Worm (Caenorhabditis elegans) whole organism, young adult: ENCODE results near the gene mes-4.

Experiments
- B0261.1 ChIP-seq: sonication (generic microtip); optimal IDR thresholded peaks from 2 replicates; lab custom pipeline; 2016; ENCODE audit warnings: mild to moderate bottlenecking, missing genetic modification characterization, moderate library complexity, missing compliant biosample characterization
- F23B12.7 ChIP-seq: sonication (generic microtip); optimal IDR thresholded peaks from 2 replicates; lab custom pipeline; 2017; ENCODE audit warnings: missing genetic modification characterization, mild to moderate bottlenecking, missing compliant biosample characterization, antibody characterized with exemption, moderate library complexity; ENCODE audit not compliant: insufficient read depth
- F33H1.4 ChIP-seq: fragments of 200-800 bp; sonication (Bioruptor generic); IDR thresholded peaks from 2 replicates; pipeline ENCODE4 v1.3.6; 2022; ENCODE audit warnings: missing genetic modification reagents, missing genetic modification characterization, missing compliant biosample characterization
- F57A8.1 ChIP-seq: fragments of 200-800 bp; sonication (Bioruptor generic); optimal IDR thresholded peaks from 2 replicates; lab custom pipeline; 2018; ENCODE audit warnings: mild to moderate bottlenecking, missing genetic modification characterization, moderate library complexity, missing compliant biosample characterization
- F57C9.4 ChIP-seq: sonication (generic microtip); optimal IDR thresholded peaks from 2 replicates; lab custom pipeline; 2017; ENCODE audit warnings: mild to moderate bottlenecking, missing genetic modification characterization, missing compliant biosample characterization
- K11D2.4 ChIP-seq: fragments of 200-800 bp; sonication (Bioruptor generic); IDR thresholded peaks from 2 replicates; pipeline ENCODE4 v1.3.6; 2022; ENCODE audit warnings: missing genetic modification reagents, missing genetic modification characterization, missing compliant biosample characterization
- T07F8.4 ChIP-seq: sonication (generic microtip); optimal IDR thresholded peaks from 2 replicates; lab custom pipeline; 2016; ENCODE audit warnings: mild to moderate bottlenecking, missing genetic modification characterization, moderate library complexity, missing compliant biosample characterization
- Y53G8AR.9 ChIP-seq: fragments of 200-800 bp; sonication (Bioruptor generic); conservative IDR thresholded peaks from 2 replicates; pipeline ENCODE4 v1.3.6; 2022; ENCODE audit warnings: missing genetic modification reagents, missing genetic modification characterization, missing compliant biosample characterization
- Y67H2A.10 ChIP-seq: fragments of 200-800 bp; sonication (Bioruptor generic); conservative IDR thresholded peaks from 2 replicates; pipeline ENCODE4 v1.3.6; 2022; ENCODE audit warnings: missing genetic modification reagents, missing genetic modification characterization, missing compliant biosample characterization
- Y79H2A.3 ChIP-seq: fragments of 200-800 bp; sonication (Bioruptor generic); conservative IDR thresholded peaks from 2 replicates; pipeline ENCODE4 v1.3.6; 2022; ENCODE audit warnings: missing genetic modification reagents, missing genetic modification characterization, missing compliant biosample characterization
- ama-1 ChIP-seq, 3 experiments: fragments of 150-350 bp in 1 of 3; sonication (generic microtip) in 2 of 3; optimal IDR thresholded peaks; 2 replicates each; lab custom pipeline; 2014 to 2018; ENCODE audit warnings: missing biosample characterization in 2 of 3, missing genetic modification characterization in 2 of 3, missing genetic modification reagents in 2 of 3
- attf-3 ChIP-seq: fragments of 200-800 bp; sonication (Bioruptor generic); conservative IDR thresholded peaks from 2 replicates; pipeline ENCODE4 v1.3.6; 2022; ENCODE audit warnings: missing genetic modification reagents, missing genetic modification characterization, missing compliant biosample characterization
- bed-1 ChIP-seq: fragments of 200-800 bp; sonication (Bioruptor generic); IDR thresholded peaks from 2 replicates; pipeline ENCODE4 v1.3.6; 2022; ENCODE audit warnings: missing genetic modification reagents, missing genetic modification characterization, missing compliant biosample characterization
- ccch-3 ChIP-seq: fragments of 200-800 bp; sonication (Bioruptor generic); optimal IDR thresholded peaks from 2 replicates; lab custom pipeline; 2018; ENCODE audit warnings: mild to moderate bottlenecking, missing genetic modification characterization, missing compliant biosample characterization
- cebp-1 ChIP-seq, 2 experiments: fragments of 200-800 bp in 1 of 2; sonication (Bioruptor generic) in 1 of 2; sonication (generic microtip) in 1 of 2; IDR thresholded peaks in 1 of 2; optimal IDR thresholded peaks in 1 of 2; 2 replicates each; pipeline versions ENCODE4 v1.3.6 to Lab custom; 2017 to 2022; ENCODE audit warnings: missing compliant biosample characterization in 2 of 2, missing genetic modification characterization in 2 of 2, mild to moderate bottlenecking in 1 of 2, missing genetic modification reagents in 1 of 2, moderate library complexity in 1 of 2
- ceh-100 ChIP-seq: fragments of 200-800 bp; sonication (Bioruptor generic); IDR thresholded peaks from 2 replicates; pipeline ENCODE4 v1.3.6; 2022; ENCODE audit warnings: missing genetic modification reagents, missing genetic modification characterization, missing compliant biosample characterization
- ceh-40 ChIP-seq: fragments of 200-800 bp; sonication (Bioruptor generic); IDR thresholded peaks from 2 replicates; pipeline ENCODE4 v1.3.6; 2022; ENCODE audit warnings: missing genetic modification characterization, missing compliant biosample characterization
- dpff-1 ChIP-seq: sonication (generic microtip); optimal IDR thresholded peaks from 2 replicates; lab custom pipeline; 2017; ENCODE audit warnings: mild to moderate bottlenecking, missing genetic modification characterization, missing compliant biosample characterization
- egl-18 ChIP-seq: fragments of 200-800 bp; sonication (Bioruptor generic); IDR thresholded peaks from 2 replicates; pipeline ENCODE4 v1.3.6; 2022; ENCODE audit warnings: missing genetic modification reagents, missing genetic modification characterization, missing compliant biosample characterization
- egl-44 ChIP-seq: fragments of 200-800 bp; sonication (Bioruptor generic); IDR thresholded peaks from 2 replicates; pipeline ENCODE4 v1.3.6; 2022; ENCODE audit warnings: missing genetic modification reagents, missing genetic modification characterization, missing compliant biosample characterization
- ets-4 ChIP-seq: fragments of 200-800 bp; sonication (Bioruptor generic); optimal IDR thresholded peaks from 2 replicates; lab custom pipeline; 2018; ENCODE audit warnings: mild to moderate bottlenecking, missing genetic modification characterization, missing compliant biosample characterization
- hmg-20 ChIP-seq: fragments of 200-800 bp; sonication (Bioruptor generic); IDR thresholded peaks from 2 replicates; pipeline ENCODE4 v1.3.6; 2022; ENCODE audit warnings: missing genetic modification reagents, missing genetic modification characterization, missing compliant biosample characterization
- hsf-1 ChIP-seq: fragments of 200-800 bp; sonication (Bioruptor generic); IDR thresholded peaks from 2 replicates; pipeline ENCODE4 v1.3.6; 2022; ENCODE audit warnings: missing genetic modification reagents, missing genetic modification characterization, missing compliant biosample characterization
- lin-26 ChIP-seq: fragments of 200-800 bp; sonication (Bioruptor generic); IDR thresholded peaks from 2 replicates; pipeline ENCODE4 v1.3.6; 2022; ENCODE audit warnings: missing genetic modification reagents, missing genetic modification characterization, missing compliant biosample characterization
- lin-35 ChIP-seq, 3 experiments: fragments of 150-350 bp in 2 of 3; sonication (generic microtip) in 1 of 3; optimal IDR thresholded peaks; 2 replicates each; lab custom pipeline; 2014 to 2018; ENCODE audit warnings: missing biosample characterization in 3 of 3, missing genetic modification characterization in 3 of 3, missing genetic modification reagents in 3 of 3
- lir-1 ChIP-seq: fragments of 200-800 bp; sonication (Bioruptor generic); conservative IDR thresholded peaks from 2 replicates; pipeline ENCODE4 v1.3.6; 2022; ENCODE audit warnings: missing genetic modification reagents, missing genetic modification characterization, missing compliant biosample characterization
- lsy-27 ChIP-seq: sonication (generic microtip); optimal IDR thresholded peaks from 2 replicates; lab custom pipeline; 2017; ENCODE audit warnings: missing genetic modification characterization, mild to moderate bottlenecking, missing compliant biosample characterization, antibody characterized with exemption, missing genotype, borderline replicate concordance; ENCODE audit not compliant: insufficient read depth
- madf-10 ChIP-seq: sonication (generic microtip); optimal IDR thresholded peaks from 2 replicates; lab custom pipeline; 2016; ENCODE audit warnings: mild to moderate bottlenecking, missing genetic modification characterization, missing compliant biosample characterization
- madf-6 ChIP-seq: fragments of 200-800 bp; sonication (Bioruptor generic); IDR thresholded peaks from 2 replicates; pipeline ENCODE4 v1.3.6; 2022; ENCODE audit warnings: missing genetic modification reagents, missing genetic modification characterization, missing compliant biosample characterization
- mcd-1 ChIP-seq: fragments of 200-800 bp; sonication (Bioruptor generic); IDR thresholded peaks from 2 replicates; pipeline ENCODE4 v1.3.6; 2022; ENCODE audit warnings: missing genetic modification reagents, missing genetic modification characterization, missing compliant biosample characterization
- mel-28 ChIP-seq: sonication (generic microtip); optimal IDR thresholded peaks from 2 replicates; lab custom pipeline; 2016; ENCODE audit warnings: borderline replicate concordance, mild to moderate bottlenecking, missing genetic modification characterization, missing compliant biosample characterization
- mes-4 ChIP-seq: sonication (generic microtip); optimal IDR thresholded peaks from 2 replicates; lab custom pipeline; 2016; ENCODE audit warnings: missing genotype, missing genetic modification characterization, missing compliant biosample characterization
- nfya-1 ChIP-seq: sonication (generic microtip); optimal IDR thresholded peaks from 2 replicates; lab custom pipeline; 2017; ENCODE audit warnings: antibody characterized with exemption, missing compliant biosample characterization, missing genetic modification characterization, borderline replicate concordance; ENCODE audit not compliant: insufficient read depth
- nfyb-1 ChIP-seq: fragments of 200-800 bp; sonication (Bioruptor generic); IDR thresholded peaks from 2 replicates; pipeline ENCODE4 v1.3.6; 2022; ENCODE audit warnings: missing genetic modification reagents, missing genetic modification characterization, missing compliant biosample characterization
- nhr-179 ChIP-seq: sonication (generic microtip); optimal IDR thresholded peaks from 2 replicates; lab custom pipeline; 2016; ENCODE audit warnings: mild to moderate bottlenecking, missing genetic modification characterization, missing compliant biosample characterization
- pbrm-1 ChIP-seq: fragments of 200-800 bp; sonication (Bioruptor generic); IDR thresholded peaks from 2 replicates; pipeline ENCODE4 v1.3.6; 2022; ENCODE audit warnings: missing genetic modification reagents, missing genetic modification characterization, missing compliant biosample characterization
- pha-4 ChIP-seq: fragments of 150-350 bp; sonication (generic microtip); optimal IDR thresholded peaks from 2 replicates; lab custom pipeline; 2014; ENCODE audit warnings: missing biosample characterization, missing genetic modification reagents, missing genetic modification characterization
- rcor-1 ChIP-seq: fragments of 200-800 bp; sonication (Bioruptor generic); IDR thresholded peaks from 2 replicates; pipeline ENCODE4 v1.3.6; 2022; ENCODE audit warnings: missing genetic modification reagents, missing genetic modification characterization, missing compliant biosample characterization
- rec-8 ChIP-seq, 2 experiments: sonication (generic microtip); optimal IDR thresholded peaks; 2 replicates each; lab custom pipeline; 2016; ENCODE audit warnings: mild to moderate bottlenecking in 2 of 2, missing genetic modification characterization in 2 of 2, missing genetic modification reagents in 2 of 2, missing genotype in 2 of 2, missing biosample characterization in 1 of 2, missing compliant biosample characterization in 1 of 2, moderate library complexity in 1 of 2
- repo-1 ChIP-seq: sonication (generic microtip); optimal IDR thresholded peaks from 2 replicates; lab custom pipeline; 2017; ENCODE audit warnings: mild to moderate bottlenecking, missing genetic modification characterization, missing compliant biosample characterization
- snpc-1.1 ChIP-seq: sonication (generic microtip); optimal IDR thresholded peaks from 2 replicates; lab custom pipeline; 2017; ENCODE audit warnings: missing genetic modification characterization, mild to moderate bottlenecking, missing compliant biosample characterization, antibody characterized with exemption, moderate library complexity, missing genotype, missing genetic modification reagents; ENCODE audit not compliant: insufficient read depth
- snpc-3.4 ChIP-seq: sonication (generic microtip); optimal IDR thresholded peaks from 2 replicates; lab custom pipeline; 2017; ENCODE audit warnings: missing genetic modification characterization, mild to moderate bottlenecking, missing compliant biosample characterization, antibody characterized with exemption, moderate library complexity, missing genotype, missing genetic modification reagents
- zim-3 ChIP-seq: sonication (generic microtip); optimal IDR thresholded peaks from 2 replicates; lab custom pipeline; 2017; ENCODE audit warnings: mild to moderate bottlenecking, missing genetic modification characterization, moderate library complexity, missing compliant biosample characterization
- ztf-22 ChIP-seq: fragments of 200-800 bp; sonication (Bioruptor generic); optimal IDR thresholded peaks from 2 replicates; lab custom pipeline; 2018; ENCODE audit warnings: mild to moderate bottlenecking, missing genetic modification characterization, moderate library complexity, missing compliant biosample characterization
- ztf-26 ChIP-seq: sonication (generic microtip); optimal IDR thresholded peaks from 2 replicates; lab custom pipeline; 2017; ENCODE audit warnings: missing genetic modification characterization, missing compliant biosample characterization

The mes-4 gene

DNA sequence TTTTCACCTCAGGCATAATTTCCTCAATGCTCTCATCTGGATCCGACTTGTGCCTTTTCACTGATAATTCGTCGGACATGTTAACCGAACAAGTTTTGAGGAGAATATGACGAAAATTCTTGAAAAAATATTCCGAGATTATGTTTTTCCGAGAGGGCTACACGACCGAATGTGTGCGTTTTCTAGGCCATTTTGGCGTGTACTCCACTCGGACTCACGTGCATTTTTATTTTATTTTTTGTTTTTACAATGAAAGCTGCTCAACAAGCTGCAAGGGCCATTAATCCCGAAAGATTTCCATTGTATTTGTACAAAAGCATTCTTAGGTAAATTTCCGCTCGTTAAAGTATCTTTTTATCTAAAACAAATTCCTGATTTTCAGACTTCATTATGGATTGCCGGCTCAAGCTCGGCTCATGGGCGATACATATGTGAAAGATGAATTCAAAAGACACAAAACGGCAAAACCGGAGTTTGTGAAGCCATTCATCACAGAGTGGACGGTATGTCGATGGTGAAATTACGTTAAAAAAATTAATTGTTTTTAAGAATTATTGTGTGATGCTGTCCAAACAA lies 30.9 kb upstream of the mes-4 start, which contains the start of the genes F25H9.6 and F25H9.7 (continued):
- TF ChIP-seq lsy-27 (tag; lab: Kevin White, UChicago) = no peak
- TF ChIP-seq hsf-1 (GFP tag; lab: Robert Waterston, UW) = peak; percentile 60; the same call in 1 of the 2 replicates
- TF ChIP-seq Y53G8AR.9 (GFP tag; lab: Robert Waterston, UW) = no peak
- peak; percentile 11 for TF ChIP-seq B0261.1 (tag; lab: Kevin White, UChicago)
- TF ChIP-seq snpc-3.4 (tag; lab: Kevin White, UChicago) = peak; percentile 51
- peak; percentile 79 for TF ChIP-seq ceh-100 (GFP tag; lab: Robert Waterston, UW)
- no peak for TF ChIP-seq snpc-1.1 (tag; lab: Kevin White, UChicago)
- TF ChIP-seq lin-26 (GFP tag; lab: Robert Waterston, UW) = no peak
- TF ChIP-seq pbrm-1 (GFP tag; lab: Robert Waterston, UW) = peak; percentile 70; the same call in 1 of the 2 replicates
- no peak for TF ChIP-seq mel-28 (tag; lab: Kevin White, UChicago)
- no peak for TF ChIP-seq pha-4
- TF ChIP-seq ztf-26 (tag; lab: Kevin White, UChicago) = no peak
- TF ChIP-seq repo-1 (tag; lab: Kevin White, UChicago) = peak; percentile 58
- TF ChIP-seq cebp-1 (GFP tag; IDR thresholded peaks at IDR 0.05; lab: Robert Waterston, UW) = peak; percentile 25; the same call in 1 of the 2 replicates
- peak; percentile 62 for TF ChIP-seq cebp-1 (tag; optimal IDR thresholded peaks at IDR 0.05; lab: Kevin White, UChicago)
- TF ChIP-seq ama-1 (optimal IDR thresholded peaks at IDR 0.05; lab: Kevin White, UChicago) = no peak
- peak in 1 of 2 experiments; percentile 63 for TF ChIP-seq ama-1 (GFP tag; optimal IDR thresholded peaks at IDR 0.05; lab: Kevin White, UChicago)
- 0 out of 2 replicates have a peak, but pooled peaks have one; percentile 45 for TF ChIP-seq Y67H2A.10
- 0 out of 2 replicates have a peak, but pooled peaks have one; percentile 36 for TF ChIP-seq ceh-40 (GFP tag; lab: Robert Waterston, UW)
- TF ChIP-seq Y79H2A.3 (GFP tag; lab: Robert Waterston, UW) = no peak
- TF ChIP-seq T07F8.4 (tag; lab: Kevin White, UChicago) = no peak
- no peak for TF ChIP-seq mes-4
- TF ChIP-seq nhr-179 (tag; lab: Kevin White, UChicago) = no peak
- peak; percentile 82 for TF ChIP-seq mcd-1 (GFP tag; lab: Robert Waterston, UW)
- TF ChIP-seq madf-10 (tag; lab: Kevin White, UChicago) = peak; percentile 74
- peak; percentile 99 for TF ChIP-seq ccch-3 (GFP tag; lab: Kevin White, UChicago)
- no peak for TF ChIP-seq nfya-1 (tag; lab: Kevin White, UChicago)
- peak; percentile 82 for TF ChIP-seq hmg-20 (GFP tag; lab: Robert Waterston, UW)
- TF ChIP-seq F57A8.1 = no peak
- no peak for TF ChIP-seq dpff-1
- TF ChIP-seq egl-44 (GFP tag; lab: Robert Waterston, UW) = peak; percentile 53; the same call in 1 of the 2 replicates
- TF ChIP-seq rcor-1 (GFP tag; lab: Robert Waterston, UW) = peak; percentile 73
- TF ChIP-seq F57C9.4 (tag; lab: Kevin White, UChicago) = peak; percentile 24
- peak; percentile 93 for TF ChIP-seq lir-1 (GFP tag; lab: Robert Waterston, UW)
- peak; percentile 79 for TF ChIP-seq K11D2.4
- TF ChIP-seq ztf-22 = peak; percentile 39
- TF ChIP-seq F33H1.4 (GFP tag; lab: Robert Waterston, UW) = peak; percentile 58
- peak; percentile 79 for TF ChIP-seq madf-6 (GFP tag; lab: Robert Waterston, UW)
- TF ChIP-seq lin-35 (GFP tag; optimal IDR thresholded peaks at IDR 0.05; lab: Kevin White, UChicago) = peak in 1 of 3 experiments; percentile 64
- peak; percentile 90 for TF ChIP-seq zim-3 (tag; lab: Kevin White, UChicago)
- TF ChIP-seq ets-4 (GFP tag; lab: Kevin White, UChicago) = no peak
- 0 out of 2 replicates have a peak, but pooled peaks have one; percentile 7 for TF ChIP-seq egl-18 (GFP tag; lab: Robert Waterston, UW)
- TF ChIP-seq nfyb-1 (GFP tag; lab: Robert Waterston, UW) = peak; percentile 81
- TF ChIP-seq bed-1 (GFP tag; lab: Robert Waterston, UW) = 0 out of 2 replicates have a peak, but pooled peaks have one; percentile 37
- peak; percentile 16 for TF ChIP-seq F23B12.7 (tag; lab: Kevin White, UChicago)
- TF ChIP-seq rec-8 (tag; optimal IDR thresholded peaks at IDR 0.05; lab: Kevin White, UChicago) = peak; percentile 31 to 92
- TF ChIP-seq attf-3 = peak; percentile 78
